Worm (Caenorhabditis elegans) whole organism, late embryonic: Measurements from ENCODE around the gene fbxa-210.

ENCODE experiments used
- C38D4.7 ChIP-seq: fragments of 200-800 bp; sonication (Bioruptor generic); optimal IDR thresholded peaks from 2 replicates; lab custom pipeline; 2018; ENCODE audit warnings: mild to moderate bottlenecking, missing genetic modification characterization, moderate library complexity, missing compliant biosample characterization
- K02D7.2 ChIP-seq: sonication (generic microtip); optimal IDR thresholded peaks from 2 replicates; lab custom pipeline; 2017; ENCODE audit warnings: mild to moderate bottlenecking, missing genetic modification characterization, missing compliant biosample characterization
- Y22D7AL.16 ChIP-seq: sonication (generic microtip); optimal IDR thresholded peaks from 2 replicates; lab custom pipeline; 2016; ENCODE audit warnings: missing genetic modification characterization, missing compliant biosample characterization
- ceh-18 ChIP-seq: sonication (generic microtip); optimal IDR thresholded peaks from 2 replicates; lab custom pipeline; 2016; ENCODE audit warnings: missing genetic modification characterization, missing compliant biosample characterization
- ceh-19 ChIP-seq: fragments of 200-800 bp; sonication (Bioruptor generic); optimal IDR thresholded peaks from 2 replicates; lab custom pipeline; 2018; ENCODE audit warnings: mild to moderate bottlenecking, missing genetic modification characterization, missing compliant biosample characterization
- ceh-2 ChIP-seq: sonication (generic microtip); optimal IDR thresholded peaks from 2 replicates; lab custom pipeline; 2016; ENCODE audit warnings: missing genotype, missing genetic modification characterization, missing compliant biosample characterization
- ceh-22 ChIP-seq: sonication (generic microtip); optimal IDR thresholded peaks from 2 replicates; lab custom pipeline; 2017; ENCODE audit warnings: missing biosample characterization, missing genetic modification characterization
- ceh-24 ChIP-seq: sonication (generic microtip); optimal IDR thresholded peaks from 2 replicates; lab custom pipeline; 2016; ENCODE audit warnings: mild to moderate bottlenecking, missing genetic modification characterization, missing compliant biosample characterization
- ceh-34 ChIP-seq: sonication (generic microtip); optimal IDR thresholded peaks from 2 replicates; lab custom pipeline; 2016; ENCODE audit warnings: mild to moderate bottlenecking, missing genetic modification characterization, missing compliant biosample characterization
- ceh-45 ChIP-seq: fragments of 200-800 bp; sonication (Bioruptor generic); IDR thresholded peaks from 2 replicates; pipeline ENCODE4 v1.3.6; 2022; ENCODE audit warnings: missing genetic modification reagents, missing genetic modification characterization, missing compliant biosample characterization
- ceh-48 ChIP-seq: sonication (generic microtip); optimal IDR thresholded peaks from 2 replicates; lab custom pipeline; 2016; ENCODE audit warnings: missing genetic modification characterization, inconsistent platforms, missing compliant biosample characterization
- dmd-4 ChIP-seq: sonication (generic microtip); optimal IDR thresholded peaks from 2 replicates; lab custom pipeline; 2016; ENCODE audit warnings: borderline replicate concordance, missing genetic modification characterization, missing compliant biosample characterization
- dve-1 ChIP-seq: sonication (generic microtip); optimal IDR thresholded peaks from 2 replicates; lab custom pipeline; 2017; ENCODE audit warnings: antibody characterized with exemption, mild to moderate bottlenecking, missing genetic modification characterization, missing compliant biosample characterization
- elt-2 ChIP-seq: sonication (generic microtip); optimal IDR thresholded peaks from 2 replicates; lab custom pipeline; 2016; ENCODE audit warnings: missing genetic modification reagents, missing genetic modification characterization, missing compliant biosample characterization
- ets-4 ChIP-seq: sonication (generic microtip); optimal IDR thresholded peaks from 2 replicates; lab custom pipeline; 2016; ENCODE audit warnings: missing genetic modification characterization, missing compliant biosample characterization
- eyg-1 ChIP-seq: sonication (generic microtip); optimal IDR thresholded peaks from 2 replicates; lab custom pipeline; 2016; ENCODE audit warnings: missing genotype, missing genetic modification characterization, missing compliant biosample characterization
- fax-1 ChIP-seq: sonication (generic microtip); optimal IDR thresholded peaks from 2 replicates; lab custom pipeline; 2016; ENCODE audit warnings: missing genotype, missing genetic modification characterization, missing compliant biosample characterization
- fkh-10 ChIP-seq: fragments of 150-350 bp; optimal IDR thresholded peaks from 2 replicates; lab custom pipeline; 2014; ENCODE audit warnings: missing biosample characterization, missing genetic modification reagents, missing genetic modification characterization
- gmeb-2 ChIP-seq: sonication (generic microtip); optimal IDR thresholded peaks from 2 replicates; lab custom pipeline; 2016; ENCODE audit warnings: missing genetic modification characterization, inconsistent platforms, missing compliant biosample characterization
- hlh-13 ChIP-seq: fragments of 200-800 bp; sonication (Bioruptor generic); optimal IDR thresholded peaks from 2 replicates; lab custom pipeline; 2018; ENCODE audit warnings: mild to moderate bottlenecking, missing genetic modification characterization, missing compliant biosample characterization
- hlh-15 ChIP-seq: sonication (generic microtip); optimal IDR thresholded peaks from 2 replicates; lab custom pipeline; 2016; ENCODE audit warnings: missing genetic modification characterization, missing compliant biosample characterization
- hlh-6 ChIP-seq: sonication (generic microtip); optimal IDR thresholded peaks from 2 replicates; lab custom pipeline; 2016; ENCODE audit warnings: missing genotype, missing genetic modification characterization, missing compliant biosample characterization
- hlh-8 ChIP-seq: sonication (generic microtip); optimal IDR thresholded peaks from 2 replicates; lab custom pipeline; 2016; ENCODE audit warnings: missing genotype, missing genetic modification characterization, missing compliant biosample characterization
- lim-6 ChIP-seq: sonication (generic microtip); optimal IDR thresholded peaks from 2 replicates; lab custom pipeline; 2016; ENCODE audit warnings: missing genetic modification characterization, missing compliant biosample characterization
- lin-11 ChIP-seq: fragments of 200-800 bp; sonication (Bioruptor generic); optimal IDR thresholded peaks from 2 replicates; lab custom pipeline; 2018; ENCODE audit warnings: mild to moderate bottlenecking, missing genetic modification characterization, missing compliant biosample characterization
- nhr-11 ChIP-seq: fragments of 150-350 bp; optimal IDR thresholded peaks from 2 replicates; lab custom pipeline; 2014; ENCODE audit warnings: missing biosample characterization, missing genetic modification characterization
- nhr-232 ChIP-seq: sonication (generic microtip); optimal IDR thresholded peaks from 2 replicates; lab custom pipeline; 2016; ENCODE audit warnings: missing genetic modification characterization, missing compliant biosample characterization
- npax-4 ChIP-seq: sonication (generic microtip); optimal IDR thresholded peaks from 2 replicates; lab custom pipeline; 2016; ENCODE audit warnings: missing genetic modification characterization, missing compliant biosample characterization
- odd-2 ChIP-seq: sonication (generic microtip); optimal IDR thresholded peaks from 2 replicates; lab custom pipeline; 2017; ENCODE audit warnings: antibody characterized with exemption, mild to moderate bottlenecking, missing genetic modification characterization, missing compliant biosample characterization
- pha-2 ChIP-seq: sonication (generic microtip); optimal IDR thresholded peaks from 2 replicates; lab custom pipeline; 2017; ENCODE audit warnings: mild to moderate bottlenecking, missing genetic modification characterization, missing compliant biosample characterization
- pha-4 ChIP-seq: fragments of 150-350 bp; optimal IDR thresholded peaks from 2 replicates; lab custom pipeline; 2018; ENCODE audit warnings: missing biosample characterization, missing genetic modification reagents, missing genetic modification characterization
- ref-2 ChIP-seq: sonication (generic microtip); optimal IDR thresholded peaks from 2 replicates; lab custom pipeline; 2016; ENCODE audit warnings: missing genetic modification characterization, missing compliant biosample characterization
- rnt-1 ChIP-seq: sonication (generic microtip); optimal IDR thresholded peaks from 2 replicates; lab custom pipeline; 2016; ENCODE audit warnings: missing genetic modification characterization, missing compliant biosample characterization
- sox-4 ChIP-seq: sonication (generic microtip); optimal IDR thresholded peaks from 2 replicates; lab custom pipeline; 2017; ENCODE audit warnings: mild to moderate bottlenecking, missing genetic modification characterization, inconsistent platforms, missing compliant biosample characterization
- syd-9 ChIP-seq: sonication (generic microtip); optimal IDR thresholded peaks from 2 replicates; lab custom pipeline; 2016; ENCODE audit warnings: mild to moderate bottlenecking, missing genetic modification characterization, moderate library complexity, missing compliant biosample characterization
- tbx-2 ChIP-seq: sonication (generic microtip); optimal IDR thresholded peaks from 2 replicates; lab custom pipeline; 2016; ENCODE audit warnings: missing genetic modification characterization, missing compliant biosample characterization
- tbx-7 ChIP-seq: sonication (generic microtip); optimal IDR thresholded peaks from 2 replicates; lab custom pipeline; 2016; ENCODE audit warnings: missing genotype, missing genetic modification characterization, missing compliant biosample characterization
- ttx-3 ChIP-seq: sonication (generic microtip); optimal IDR thresholded peaks from 2 replicates; lab custom pipeline; 2016; ENCODE audit warnings: missing genetic modification reagents, missing genetic modification characterization, missing compliant biosample characterization
- unc-3 ChIP-seq, 2 experiments: fragments of 200-800 bp in 1 of 2; sonication (Bioruptor generic) in 1 of 2; sonication (generic microtip) in 1 of 2; conservative IDR thresholded peaks in 1 of 2; optimal IDR thresholded peaks in 1 of 2; 2 replicates each; pipeline versions ENCODE4 v1.3.6 to Lab custom; 2016 to 2022; ENCODE audit warnings: missing compliant biosample characterization in 2 of 2, missing genetic modification characterization in 2 of 2, missing genetic modification reagents in 1 of 2
- unc-42 ChIP-seq: sonication (generic microtip); optimal IDR thresholded peaks from 2 replicates; lab custom pipeline; 2016; ENCODE audit warnings: missing genotype, missing genetic modification characterization, missing compliant biosample characterization
- zip-5 ChIP-seq: sonication (generic microtip); optimal IDR thresholded peaks from 2 replicates; lab custom pipeline; 2016; ENCODE audit warnings: missing genetic modification characterization, missing compliant biosample characterization

Gene fbxa-210

ce11 chrV:18107969-18108368 is 17.2 kb upstream of the fbxa-210 start, which contains the start of gene Y37H2A.1:
Gene Y37H2A.1, plus strand, starts transcription at chrV:18108269.
- no peak for TF ChIP-seq ref-2 (tag; lab: Kevin White, UChicago)

- TF ChIP-seq hlh-6 (tag; lab: Kevin White, UChicago) (no peak), pha-4 (no peak), tbx-7 (tag; lab: Kevin White, UChicago) (no peak), fax-1 (tag; lab: Kevin White, UChicago) (no peak), lim-6 (tag; lab: Kevin White, UChicago) (no peak), nhr-232 (tag; lab: Kevin White, UChicago) (no peak), nhr-11 (no peak), ceh-18 (no peak), zip-5 (tag; lab: Kevin White, UChicago) (no peak), C38D4.7 (GFP tag; lab: Kevin White, UChicago) (no peak), ttx-3 (no peak)
These were observed 15.7 kb upstream of the fbxa-210 start for ce11 chrV:18109449-18109848.

ce11 chrV:18123639-18124038 is 1.5 kb upstream of the fbxa-210 start, which contains the start of gene fbxa-107:
Gene fbxa-107, plus strand, starts transcription at chrV:18123939.
- TF ChIP-seq ceh-18 (no peak), ceh-45 (GFP tag; lab: Robert Waterston, UW) (no peak), hlh-15 (no peak), npax-4 (tag; lab: Kevin White, UChicago) (no peak), ceh-2 (tag; lab: Kevin White, UChicago) (no peak), odd-2 (tag; lab: Kevin White, UChicago) (no peak), eyg-1 (no peak), lin-11 (tag; lab: Kevin White, UChicago) (no peak), tbx-2 (tag; lab: Kevin White, UChicago) (no peak), dve-1 (tag; lab: Kevin White, UChicago) (no peak), rnt-1 (no peak), nhr-232 (tag; lab: Kevin White, UChicago) (no peak), K02D7.2 (tag; lab: Kevin White, UChicago) (no peak), ceh-19 (GFP tag; lab: Kevin White, UChicago) (no peak), syd-9 (no peak), ceh-22 (no peak), ets-4 (tag; lab: Kevin White, UChicago) (no peak), lim-6 (tag; lab: Kevin White, UChicago) (no peak), fax-1 (tag; lab: Kevin White, UChicago) (no peak)

- TF ChIP-seq hlh-13 (GFP tag; lab: Kevin White, UChicago) (no peak), unc-3 (GFP tag; conservative IDR thresholded peaks at IDR 0.05; lab: Robert Waterston, UW) (no peak), unc-3 (tag; optimal IDR thresholded peaks at IDR 0.05; lab: Kevin White, UChicago) (no peak), ceh-34 (tag; lab: Kevin White, UChicago) (no peak), eyg-1 (no peak), fax-1 (tag; lab: Kevin White, UChicago) (no peak), pha-2 (tag; lab: Kevin White, UChicago) (no peak), sox-4 (tag; lab: Kevin White, UChicago) (no peak), dmd-4 (tag; lab: Kevin White, UChicago) (no peak), ceh-19 (GFP tag; lab: Kevin White, UChicago) (no peak), Y22D7AL.16 (tag; lab: Kevin White, UChicago) (no peak), ceh-48 (tag; lab: Kevin White, UChicago) (no peak), hlh-8 (tag; lab: Kevin White, UChicago) (no peak), gmeb-2 (tag; lab: Kevin White, UChicago) (no peak), npax-4 (tag; lab: Kevin White, UChicago) (no peak), unc-42 (tag; lab: Kevin White, UChicago) (no peak), elt-2 (tag; lab: Kevin White, UChicago) (no peak), fkh-10 (no peak), ceh-24 (tag; lab: Kevin White, UChicago) (no peak), ets-4 (tag; lab: Kevin White, UChicago) (no peak)
- TF ChIP-seq, all 69 proteins: peak for 0
These were observed 2.0 kb downstream of the fbxa-210 start, which contains the start of gene fbxa-211 for ce11 chrV:18127192-18127591. Gene fbxa-211, plus strand, starts transcription at chrV:18127519.
